Fruit fly (Drosophila melanogaster): Measurements from ENCODE around the gene MagR.
A peak's percentile ranks its signal among the peaks of the same experiment; 100 is the strongest.

The MagR gene

DNA sequence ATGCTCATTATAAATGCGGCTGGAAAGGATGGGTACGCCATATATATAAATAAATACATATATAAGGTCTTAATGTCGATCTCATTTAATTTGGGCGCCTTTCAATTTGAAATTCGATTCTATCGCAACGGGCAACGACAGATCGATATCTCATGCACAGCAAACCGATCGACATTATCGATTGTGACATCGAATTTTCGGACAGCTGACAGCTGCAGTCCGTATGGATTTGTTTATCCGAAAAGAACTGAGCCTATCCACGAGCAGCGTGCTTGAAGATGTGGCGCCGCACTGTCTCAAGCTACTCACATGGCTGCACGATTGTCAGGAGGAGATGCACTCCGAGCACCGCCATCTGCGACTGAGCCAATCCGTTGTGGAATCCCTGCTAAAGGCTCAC is 2.1 kb upstream of the MagR start, which contains the start of gene CG8191:
TSS of gene CG8191 (plus strand) at position 211 of the 400 bp plus-strand sequence.
- TF ChIP-seq bab1 (GFP tag; optimal IDR thresholded peaks at IDR 0.05) = peak; percentile 57
- no peak for TF ChIP-seq cnc (optimal IDR thresholded peaks at IDR 0.05)

DNA sequence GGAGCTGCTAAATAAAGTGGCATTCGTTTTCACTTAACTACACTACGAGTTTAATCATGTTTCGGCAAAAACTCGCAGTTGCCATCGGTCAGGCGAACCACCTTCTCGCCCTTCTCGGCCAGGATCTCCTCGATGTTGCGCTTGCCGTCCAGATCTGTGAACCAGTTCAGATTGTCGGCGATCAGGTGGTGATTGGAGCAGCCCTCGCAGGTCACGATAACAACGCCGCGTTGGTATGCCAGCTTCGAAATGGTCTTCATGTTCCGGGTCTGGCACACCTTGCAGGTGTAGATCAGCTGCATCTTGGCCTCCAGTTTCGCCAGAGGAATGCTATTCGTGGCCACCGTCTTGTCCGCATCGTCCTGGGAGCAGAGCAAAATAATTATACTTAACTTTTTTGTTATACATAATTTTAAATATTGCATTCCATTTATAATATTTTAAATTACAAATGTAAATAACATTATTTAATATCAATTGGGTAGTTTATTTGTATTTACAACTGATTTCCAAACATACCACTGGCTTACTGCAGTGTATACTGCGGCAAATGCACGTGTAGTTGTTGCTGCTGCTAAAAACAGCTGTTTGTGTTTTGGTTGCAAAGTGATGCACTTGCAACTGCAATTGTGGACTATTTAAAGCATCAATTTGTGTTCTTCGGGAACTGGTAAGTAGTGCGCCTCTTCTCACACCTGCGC is 728 bp upstream of the MagR start:
- TF ChIP-seq CG33017 (tag; optimal IDR thresholded peaks at IDR 0.05) (no peak), Mnt (GFP tag; optimal IDR thresholded peaks at IDR 0.05) (peak; percentile 73), Clk (GFP tag; optimal IDR thresholded peaks at IDR 0.05) (no peak), CG7101 (tag; optimal IDR thresholded peaks at IDR 0.05) (peak; percentile 42), cnc (optimal IDR thresholded peaks at IDR 0.05) (no peak), cic (GFP tag; optimal IDR thresholded peaks at IDR 0.05) (no peak), Hr96 (GFP tag; optimal IDR thresholded peaks at IDR 0.05) (no peak)

DNA sequence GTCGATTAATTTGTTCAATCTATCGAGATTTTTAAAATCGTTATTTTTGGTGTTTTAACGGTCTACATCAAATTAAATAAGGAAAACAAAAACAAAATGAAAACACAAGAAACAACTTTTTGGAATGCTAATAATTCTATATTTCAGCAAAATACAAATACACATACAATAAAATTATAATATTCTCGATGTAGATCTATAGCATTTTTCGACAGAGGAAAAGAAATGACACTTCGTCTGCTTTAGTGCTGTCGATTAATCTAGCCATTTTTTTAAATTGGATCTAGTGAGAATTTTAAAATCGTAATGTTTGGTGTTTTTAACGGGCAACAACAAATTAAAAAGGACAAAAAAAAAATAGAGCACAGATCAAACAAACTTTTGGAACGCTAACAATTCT is 3.0 kb downstream of the MagR start, which contains the start of gene Arp6:
TSS of gene Arp6 (minus strand) at position 11 of the 400 bp plus-strand sequence.
- TF ChIP-seq kay (GFP tag; ENCODE audit: borderline replicate concordance) (no peak), CG7101 (tag; optimal IDR thresholded peaks at IDR 0.05) (no peak), toe (GFP tag; optimal IDR thresholded peaks at IDR 0.05) (no peak), cnc (optimal IDR thresholded peaks at IDR 0.05) (no peak), bab1 (GFP tag; optimal IDR thresholded peaks at IDR 0.05) (no peak), Clk (GFP tag; optimal IDR thresholded peaks at IDR 0.05) (no peak), CG12768 (GFP tag; optimal IDR thresholded peaks at IDR 0.05) (no peak), CG5204 (GFP tag; optimal IDR thresholded peaks at IDR 0.05) (no peak), CG33017 (tag; optimal IDR thresholded peaks at IDR 0.05) (no peak), CG14711 (tag; optimal IDR thresholded peaks at IDR 0.05) (no peak), CG1620 (GFP tag; optimal IDR thresholded peaks at IDR 0.05) (no peak), Crg-1 (GFP tag; optimal IDR thresholded peaks at IDR 0.05) (no peak), Mnt (GFP tag; optimal IDR thresholded peaks at IDR 0.05) (no peak), tj (GFP tag; optimal IDR thresholded peaks at IDR 0.05) (no peak), cic (GFP tag; optimal IDR thresholded peaks at IDR 0.05) (no peak), ovo (GFP tag; optimal IDR thresholded peaks at IDR 0.05) (no peak)

DNA sequence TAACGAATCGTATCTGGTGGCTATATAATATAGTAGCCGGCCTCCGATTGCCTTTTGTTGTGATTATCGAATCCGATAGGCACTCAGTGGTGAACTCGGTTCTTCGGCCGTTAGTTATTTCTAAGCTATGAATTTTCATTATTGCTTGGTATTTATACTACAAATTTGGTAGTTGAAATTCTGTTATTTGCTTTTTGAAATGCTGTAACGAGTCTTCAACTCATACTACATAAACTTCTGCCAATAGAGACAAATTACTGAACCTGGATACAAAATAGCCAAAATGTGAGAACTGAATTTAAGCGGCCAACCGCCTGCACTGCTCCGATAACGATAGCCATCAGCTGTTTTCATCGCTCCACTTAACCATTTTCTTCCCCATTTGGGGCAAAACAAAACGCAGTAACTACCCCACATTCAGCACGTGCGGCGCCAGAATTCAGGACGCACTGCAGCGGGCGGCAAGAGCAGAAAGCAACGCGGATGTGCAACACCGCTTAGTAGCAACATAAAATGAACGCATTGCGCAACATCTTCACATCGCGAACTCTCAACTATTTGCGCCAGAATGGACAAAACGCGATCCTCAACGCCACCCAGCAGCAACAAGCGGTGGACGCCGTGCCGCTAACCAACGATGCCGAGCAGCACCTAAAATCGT is 5.0 kb downstream of the MagR start, which contains the start of the genes CG11679 and CG8206:
TSS of gene CG11679 (minus strand) at position 65 of the 661 bp plus-strand sequence.
TSS of gene CG8206 (plus strand) at position 341 of the 661 bp plus-strand sequence.
- peak; percentile 11 for TF ChIP-seq tj (GFP tag; optimal IDR thresholded peaks at IDR 0.05)
- peak; percentile 71 for TF ChIP-seq toe (GFP tag; optimal IDR thresholded peaks at IDR 0.05)
- TF ChIP-seq CG11617 (GFP tag; optimal IDR thresholded peaks at IDR 0.05) = peak; percentile 58
- peak; percentile 71 for TF ChIP-seq CG1620 (GFP tag; optimal IDR thresholded peaks at IDR 0.05)
- no peak for TF ChIP-seq CG12768 (GFP tag; optimal IDR thresholded peaks at IDR 0.05)
- peak; percentile 24 for TF ChIP-seq cic (GFP tag; optimal IDR thresholded peaks at IDR 0.05)
- TF ChIP-seq CG5204 (GFP tag; optimal IDR thresholded peaks at IDR 0.05) = no peak
- TF ChIP-seq ovo (GFP tag; optimal IDR thresholded peaks at IDR 0.05) = peak; percentile 16
- peak; percentile 75 for TF ChIP-seq bab1 (GFP tag; optimal IDR thresholded peaks at IDR 0.05)
- peak; percentile 11 for TF ChIP-seq CG33017 (tag; optimal IDR thresholded peaks at IDR 0.05)
- no peak for TF ChIP-seq kay (GFP tag; ENCODE audit: borderline replicate concordance)
- no peak for TF ChIP-seq cnc (optimal IDR thresholded peaks at IDR 0.05)
- TF ChIP-seq Clk (GFP tag; optimal IDR thresholded peaks at IDR 0.05) = no peak
- peak; percentile 61 for TF ChIP-seq CG7101 (tag; optimal IDR thresholded peaks at IDR 0.05)
- TF ChIP-seq Crg-1 (GFP tag; optimal IDR thresholded peaks at IDR 0.05) = peak; percentile 40
- TF ChIP-seq Mnt (GFP tag; optimal IDR thresholded peaks at IDR 0.05) = peak; percentile 85
- peak; percentile 45 for TF ChIP-seq pad (GFP tag; optimal IDR thresholded peaks at IDR 0.05)
- peak; percentile 75 for TF ChIP-seq Hr96 (GFP tag; optimal IDR thresholded peaks at IDR 0.05)
- peak; percentile 53 for TF ChIP-seq CG14711 (tag; optimal IDR thresholded peaks at IDR 0.05)
- no peak for TF ChIP-seq CG7045 (GFP tag; optimal IDR thresholded peaks at IDR 0.05)

DNA sequence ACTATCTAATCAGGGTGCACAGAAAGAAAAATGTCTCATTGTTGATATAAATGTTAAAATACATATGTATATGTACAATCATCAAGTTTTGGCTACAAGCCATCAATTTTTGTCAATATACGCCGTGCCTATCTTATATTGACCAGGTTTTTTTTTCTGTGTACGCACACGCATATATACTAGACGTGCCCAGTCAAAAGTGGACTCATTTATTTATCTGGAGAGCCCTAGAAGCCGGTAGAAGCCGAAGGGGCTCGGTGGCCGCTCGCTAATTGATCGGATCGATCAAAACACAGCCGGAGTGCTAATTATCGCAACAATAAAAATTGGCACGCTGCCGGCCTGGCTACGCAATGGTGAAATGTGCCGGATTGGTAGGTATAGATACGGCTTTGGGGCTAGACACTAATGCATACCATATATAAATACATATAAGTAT is 6.2 kb downstream of the MagR start:
- TF ChIP-seq CG1620 (GFP tag; optimal IDR thresholded peaks at IDR 0.05) (no peak), CG33017 (tag; optimal IDR thresholded peaks at IDR 0.05) (peak; percentile 69), bab1 (GFP tag; optimal IDR thresholded peaks at IDR 0.05) (peak; percentile 19), Hr96 (GFP tag; optimal IDR thresholded peaks at IDR 0.05) (no peak), cic (GFP tag; optimal IDR thresholded peaks at IDR 0.05) (peak; percentile 44), cnc (optimal IDR thresholded peaks at IDR 0.05) (no peak), CG11617 (GFP tag; optimal IDR thresholded peaks at IDR 0.05) (peak; percentile 76), Clk (GFP tag; optimal IDR thresholded peaks at IDR 0.05) (peak; percentile 14), Mnt (GFP tag; optimal IDR thresholded peaks at IDR 0.05) (peak; percentile 48), CG7045 (GFP tag; optimal IDR thresholded peaks at IDR 0.05) (peak; percentile 31), CG12768 (GFP tag; optimal IDR thresholded peaks at IDR 0.05) (peak; percentile 63), kay (GFP tag; ENCODE audit: borderline replicate concordance) (no peak), CG14711 (tag; optimal IDR thresholded peaks at IDR 0.05) (peak; percentile 78), CG5204 (GFP tag; optimal IDR thresholded peaks at IDR 0.05) (no peak), CG7101 (tag; optimal IDR thresholded peaks at IDR 0.05) (peak; percentile 87), tj (GFP tag; optimal IDR thresholded peaks at IDR 0.05) (no peak), pad (GFP tag; optimal IDR thresholded peaks at IDR 0.05) (peak; percentile 46), ovo (GFP tag; optimal IDR thresholded peaks at IDR 0.05) (no peak), toe (GFP tag; optimal IDR thresholded peaks at IDR 0.05) (no peak), Crg-1 (GFP tag; optimal IDR thresholded peaks at IDR 0.05) (peak; percentile 7)

Measured in whole organism, adult.